Worm (Caenorhabditis elegans) whole organism, L3 larva: ENCODE results near the gene emb-9.

Source experiments
- elt-3 ChIP-seq, 3 experiments: fragments of 150-350 bp in 1 of 3; sonication (generic microtip) in 2 of 3; optimal IDR thresholded peaks; 2 replicates in 2 of 3; 4 replicates in 1 of 3; lab custom pipeline; 2014 to 2017; ENCODE audit warnings: missing biosample characterization in 3 of 3, missing genetic modification characterization in 3 of 3
- fkh-10 ChIP-seq: sonication (generic microtip); optimal IDR thresholded peaks from 2 replicates; lab custom pipeline; 2017; ENCODE audit warnings: missing biosample characterization, missing genetic modification reagents, missing genetic modification characterization
- nfya-1 ChIP-seq: sonication (generic microtip); optimal IDR thresholded peaks from 2 replicates; lab custom pipeline; 2017; ENCODE audit warnings: missing genetic modification characterization, mild to moderate bottlenecking, missing compliant biosample characterization, antibody characterized with exemption, moderate library complexity; ENCODE audit not compliant: insufficient read depth
- nhr-12 ChIP-seq: fragments of 150-350 bp; optimal IDR thresholded peaks from 2 replicates; lab custom pipeline; 2014; ENCODE audit warnings: missing biosample characterization, missing genetic modification characterization
- nhr-23 ChIP-seq: fragments of 150-350 bp; optimal IDR thresholded peaks from 2 replicates; lab custom pipeline; 2014; ENCODE audit warnings: missing biosample characterization, missing genetic modification reagents, missing genetic modification characterization
- nhr-28 ChIP-seq: fragments of 150-350 bp; optimal IDR thresholded peaks from 2 replicates; lab custom pipeline; 2014; ENCODE audit warnings: missing biosample characterization, missing genetic modification characterization
- nhr-76 ChIP-seq: fragments of 150-350 bp; sonication (generic microtip); optimal IDR thresholded peaks from 5 replicates; lab custom pipeline; 2014; ENCODE audit warnings: missing biosample characterization, missing genetic modification characterization
- nhr-77 ChIP-seq: fragments of 150-350 bp; optimal IDR thresholded peaks from 2 replicates; lab custom pipeline; 2014; ENCODE audit warnings: missing biosample characterization, missing genetic modification characterization
- unc-39 ChIP-seq: sonication (generic microtip); optimal IDR thresholded peaks from 4 replicates; lab custom pipeline; 2017; ENCODE audit warnings: missing biosample characterization, missing genetic modification characterization
- unc-62 ChIP-seq: fragments of 150-350 bp; sonication (generic microtip); optimal IDR thresholded peaks from 4 replicates; lab custom pipeline; 2014; ENCODE audit warnings: missing biosample characterization, missing genetic modification reagents, missing genetic modification characterization
- zag-1 ChIP-seq: fragments of 150-350 bp; optimal IDR thresholded peaks from 2 replicates; lab custom pipeline; 2014; ENCODE audit warnings: missing biosample characterization, missing genetic modification characterization
- ztf-11 ChIP-seq: fragments of 150-350 bp; optimal IDR thresholded peaks from 2 replicates; lab custom pipeline; 2014; ENCODE audit warnings: missing biosample characterization, missing genetic modification characterization

- TF ChIP-seq nhr-12 (tag; lab: Kevin White, UChicago): no peak
- no peak for TF ChIP-seq elt-3 (tag; optimal IDR thresholded peaks at IDR 0.05; lab: Kevin White, UChicago)
- no peak for TF ChIP-seq nhr-76
- no peak for TF ChIP-seq unc-62 (GFP tag; lab: Kevin White, UChicago)
- no peak for TF ChIP-seq fkh-10
- no peak for TF ChIP-seq nfya-1 (tag; lab: Kevin White, UChicago)
- no peak for TF ChIP-seq unc-39 (tag; lab: Kevin White, UChicago)
- no peak for TF ChIP-seq zag-1 (tag; lab: Kevin White, UChicago)
- no peak for TF ChIP-seq nhr-77 (tag; lab: Kevin White, UChicago)
- TF ChIP-seq nhr-23 (tag; lab: Kevin White, UChicago): no peak
- no peak for TF ChIP-seq ztf-11 (tag; lab: Kevin White, UChicago)
- no peak for TF ChIP-seq nhr-28 (tag; lab: Kevin White, UChicago)
These were observed 19.5 kb downstream of the emb-9 start, which contains the start of gene C40H1.7 for ce11 chrIII:9324724-9325123.
